Fruit fly (Drosophila melanogaster) whole organism, wandering third instar larva: Measurements from ENCODE around the gene CG43291.

Experiments
- GATAd ChIP-seq: sonication (Bioruptor generic); optimal IDR thresholded peaks from 2 replicates; lab custom pipeline; 2016; ENCODE audit warnings: missing biosample characterization, missing genetic modification characterization
- Jra ChIP-seq: sonication (Bioruptor generic); optimal IDR thresholded peaks from 2 replicates; lab custom pipeline; 2016; ENCODE audit warnings: missing biosample characterization, missing genetic modification characterization
- br ChIP-seq: fragments of 200-800 bp; sonication (Bioruptor generic); optimal IDR thresholded peaks from 2 replicates; lab custom pipeline; 2016; ENCODE audit warnings: missing biosample characterization, missing genetic modification characterization
- brk ChIP-seq: fragments of 200-800 bp; sonication (Bioruptor generic); optimal IDR thresholded peaks from 2 replicates; lab custom pipeline; 2016; ENCODE audit warnings: missing biosample characterization, mild to moderate bottlenecking, missing genetic modification characterization
- dmrt93B ChIP-seq: fragments of 200-800 bp; sonication (Bioruptor generic); optimal IDR thresholded peaks from 2 replicates; lab custom pipeline; 2018; ENCODE audit warnings: missing biosample characterization, mild to moderate bottlenecking, missing genetic modification characterization
- h ChIP-seq: fragments of 200-800 bp; sonication (Bioruptor generic); optimal IDR thresholded peaks from 3 replicates; lab custom pipeline; 2016; ENCODE audit warnings: missing biosample characterization, mild to moderate bottlenecking, missing genetic modification characterization
- pan ChIP-seq: fragments of >200 bp; optimal IDR thresholded peaks from 2 replicates; lab custom pipeline; 2017
- tai ChIP-seq: sonication (Bioruptor generic); optimal IDR thresholded peaks from 2 replicates; lab custom pipeline; 2016; ENCODE audit warnings: missing biosample characterization, missing genetic modification characterization

- no peak for TF ChIP-seq tai (GFP tag; lab: Kevin White, UChicago)
- no peak for TF ChIP-seq h
- TF ChIP-seq GATAd (GFP tag; lab: Kevin White, UChicago) = no peak
- no peak for TF ChIP-seq dmrt93B (GFP tag; lab: Kevin White, UChicago)
- TF ChIP-seq pan (lab: Kevin White, UChicago) = no peak
- TF ChIP-seq Jra (GFP tag; lab: Kevin White, UChicago) = no peak
- no peak for TF ChIP-seq brk
- TF ChIP-seq br (GFP tag; lab: Kevin White, UChicago) = no peak
These were observed at the start of gene CG43291 for dm6 chr3R:14244577-14244976.
